Worm (Caenorhabditis elegans): ENCODE results near the gene C50F7.3.

The C50F7.3 gene

DNA sequence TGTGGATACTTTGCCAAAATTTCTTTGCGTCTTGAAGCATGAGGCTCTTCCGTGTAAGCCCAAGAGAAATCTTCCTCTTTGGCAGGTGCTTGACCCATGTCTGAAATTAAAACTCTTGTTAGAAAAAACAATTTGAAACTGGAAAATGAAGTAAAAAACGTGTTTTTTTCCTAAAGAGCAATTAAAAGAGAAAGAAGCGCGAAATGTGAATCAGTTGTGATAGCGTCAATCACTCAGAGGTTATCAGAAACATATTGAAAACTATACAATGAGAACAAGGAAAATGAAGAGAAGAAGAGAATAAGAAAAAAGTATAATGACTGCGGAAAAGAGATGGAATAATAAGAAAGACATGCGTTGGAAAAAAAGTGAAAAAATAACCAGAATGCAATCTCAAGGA lies 25.3 kb upstream of the C50F7.3 start, which contains the start of gene F33D4.4:
TSS of gene F33D4.4 (minus strand) at position 101 of the 400 bp plus-strand sequence.
- TF ChIP-seq R02D3.7 (tag; optimal IDR thresholded peaks at IDR 0.05) (no peak), lin-11 (tag; optimal IDR thresholded peaks at IDR 0.05) (no peak), crh-2 (tag; optimal IDR thresholded peaks at IDR 0.05) (no peak), lsy-2 (tag; optimal IDR thresholded peaks at IDR 0.05) (no peak), aly-2 (tag; optimal IDR thresholded peaks at IDR 0.05) (no peak), unc-55 (GFP tag; optimal IDR thresholded peaks at IDR 0.05) (no peak), fos-1 (tag; optimal IDR thresholded peaks at IDR 0.05) (peak; percentile 30)

DNA sequence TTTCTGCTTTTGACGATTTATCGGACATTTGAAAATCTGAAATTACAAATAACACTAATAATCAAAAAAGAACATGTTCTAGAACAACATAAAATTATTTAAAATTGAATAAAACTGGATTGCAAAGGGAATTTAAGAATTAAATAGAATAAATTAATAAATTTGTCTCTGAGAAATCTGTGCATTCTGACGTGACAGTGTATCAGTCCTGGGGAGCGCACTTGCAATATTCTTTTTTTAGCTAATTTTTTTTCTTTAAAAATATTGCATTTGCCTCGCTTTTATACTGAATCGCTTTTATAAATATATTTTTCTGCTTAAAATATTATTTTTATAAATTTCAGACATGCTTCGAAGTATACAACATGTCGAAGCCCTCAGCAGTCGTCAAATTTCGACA lies 22.4 kb upstream of the C50F7.3 start, which contains the start of the genes mrpl-1, emc-6 and mrps-24:
TSS of gene mrpl-1 (minus strand) at position 1 of the 400 bp plus-strand sequence.
TSS of gene emc-6 (minus strand) at position 36 of the 400 bp plus-strand sequence.
TSS of gene mrps-24 (plus strand) at position 345 of the 400 bp plus-strand sequence.
- TF ChIP-seq sem-4 (tag; optimal IDR thresholded peaks at IDR 0.05) (peak; percentile 91), nhr-12 (tag; optimal IDR thresholded peaks at IDR 0.05) (no peak), sma-9 (GFP tag; optimal IDR thresholded peaks at IDR 0.05) (peak; percentile 43), sma-9 (tag; optimal IDR thresholded peaks at IDR 0.05) (no peak), mab-5 (tag; optimal IDR thresholded peaks at IDR 0.05) (peak; percentile 29), ztf-1 (GFP tag; conservative IDR thresholded peaks at IDR 0.05) (no peak), ceh-16 (tag; optimal IDR thresholded peaks at IDR 0.05) (no peak), R02D3.7 (tag; optimal IDR thresholded peaks at IDR 0.05) (no peak), dmd-4 (tag; optimal IDR thresholded peaks at IDR 0.05) (no peak), gmeb-1 (tag; optimal IDR thresholded peaks at IDR 0.05) (peak; percentile 63), nhr-10 (tag; optimal IDR thresholded peaks at IDR 0.05) (no peak), lin-39 (tag; optimal IDR thresholded peaks at IDR 0.05) (no peak), ZK546.5 (tag; optimal IDR thresholded peaks at IDR 0.05) (no peak), peb-1 (tag; optimal IDR thresholded peaks at IDR 0.05) (no peak), ztf-4 (tag; optimal IDR thresholded peaks at IDR 0.05) (no peak), nhr-6 (tag; optimal IDR thresholded peaks at IDR 0.05) (no peak), nhr-25 (tag; optimal IDR thresholded peaks at IDR 0.05) (peak; percentile 50), ama-1 (optimal IDR thresholded peaks at IDR 0.05) (no peak), skn-1 (tag; optimal IDR thresholded peaks at IDR 0.05) (peak; percentile 56), alr-1 (tag; optimal IDR thresholded peaks at IDR 0.05) (no peak), mdl-1 (tag; optimal IDR thresholded peaks at IDR 0.05) (no peak), fos-1 (tag; optimal IDR thresholded peaks at IDR 0.05) (peak; percentile 51), mbf-1 (tag; optimal IDR thresholded peaks at IDR 0.05) (no peak), nhr-21 (tag; optimal IDR thresholded peaks at IDR 0.05) (no peak), egl-27 (tag; optimal IDR thresholded peaks at IDR 0.05) (no peak), unc-39 (tag; optimal IDR thresholded peaks at IDR 0.05) (no peak), crh-2 (tag; optimal IDR thresholded peaks at IDR 0.05) (peak; percentile 73), nhr-23 (tag; optimal IDR thresholded peaks at IDR 0.05) (no peak), C34F6.9 (tag; optimal IDR thresholded peaks at IDR 0.05) (peak; percentile 82), elt-3 (tag; optimal IDR thresholded peaks at IDR 0.05) (no peak), F13H6.1 (tag; optimal IDR thresholded peaks at IDR 0.05) (peak; percentile 44), nhr-11 (tag; optimal IDR thresholded peaks at IDR 0.05) (no peak), zag-1 (tag; optimal IDR thresholded peaks at IDR 0.05) (no peak), ztf-11 (tag; optimal IDR thresholded peaks at IDR 0.05) (no peak), ceh-82 (tag; optimal IDR thresholded peaks at IDR 0.05) (no peak), sma-3 (GFP tag; optimal IDR thresholded peaks at IDR 0.05) (peak; percentile 48), lin-13 (GFP tag; optimal IDR thresholded peaks at IDR 0.05) (peak; percentile 58), nhr-237 (tag; optimal IDR thresholded peaks at IDR 0.05) (no peak), lsy-2 (tag; optimal IDR thresholded peaks at IDR 0.05) (peak; percentile 48 to 83), lin-11 (tag; optimal IDR thresholded peaks at IDR 0.05) (no peak), snpc-4 (tag; optimal IDR thresholded peaks at IDR 0.05) (peak; percentile 45), unc-62 (GFP tag; optimal IDR thresholded peaks at IDR 0.05) (no peak), aly-2 (tag; optimal IDR thresholded peaks at IDR 0.05) (no peak), unc-55 (GFP tag; optimal IDR thresholded peaks at IDR 0.05) (peak; percentile 89), nhr-77 (tag; optimal IDR thresholded peaks at IDR 0.05) (no peak), blmp-1 (tag; optimal IDR thresholded peaks at IDR 0.05; ENCODE audit: insufficient read depth) (no peak), nhr-129 (tag; optimal IDR thresholded peaks at IDR 0.05) (peak; percentile 13), Y55F3AM.14 (GFP tag; optimal IDR thresholded peaks at IDR 0.05) (no peak), elt-1 (tag; optimal IDR thresholded peaks at IDR 0.05) (no peak)
